Worm (Caenorhabditis elegans) whole organism, young adult: ENCODE measurements around the gene mlt-3.
A peak's percentile ranks its signal among the peaks of the same experiment; 100 is the strongest.

Experiments used
- B0035.1 ChIP-seq: sonication (generic microtip); optimal IDR thresholded peaks from 2 replicates; lab custom pipeline; 2016; ENCODE audit warnings: missing genetic modification characterization, mild to moderate bottlenecking, missing compliant biosample characterization, missing genotype, missing genetic modification reagents
- F22D6.2 ChIP-seq: sonication (generic microtip); optimal IDR thresholded peaks from 2 replicates; lab custom pipeline; 2016; ENCODE audit warnings: mild to moderate bottlenecking, missing genetic modification characterization, missing compliant biosample characterization
- F23B12.7 ChIP-seq: sonication (generic microtip); optimal IDR thresholded peaks from 2 replicates; lab custom pipeline; 2017; ENCODE audit warnings: missing genetic modification characterization, mild to moderate bottlenecking, missing compliant biosample characterization, antibody characterized with exemption, moderate library complexity; ENCODE audit not compliant: insufficient read depth
- F33H1.4 ChIP-seq: fragments of 200-800 bp; sonication (Bioruptor generic); IDR thresholded peaks from 2 replicates; pipeline ENCODE4 v1.3.6; 2022; ENCODE audit warnings: missing genetic modification reagents, missing genetic modification characterization, missing compliant biosample characterization
- F39B2.1 ChIP-seq: fragments of 200-800 bp; sonication (Bioruptor generic); IDR thresholded peaks from 2 replicates; pipeline ENCODE4 v1.3.6; 2022; ENCODE audit warnings: missing genetic modification reagents, missing genetic modification characterization, missing compliant biosample characterization
- F49E8.2 ChIP-seq: sonication (generic microtip); optimal IDR thresholded peaks from 3 replicates; lab custom pipeline; 2017; ENCODE audit warnings: missing genetic modification characterization, mild to moderate bottlenecking, missing compliant biosample characterization, antibody characterized with exemption, moderate library complexity; ENCODE audit not compliant: insufficient read depth
- F52B5.7 ChIP-seq: sonication (generic microtip); optimal IDR thresholded peaks from 2 replicates; lab custom pipeline; 2016; ENCODE audit warnings: mild to moderate bottlenecking, missing genetic modification characterization, missing compliant biosample characterization
- F57C9.4 ChIP-seq: sonication (generic microtip); optimal IDR thresholded peaks from 2 replicates; lab custom pipeline; 2017; ENCODE audit warnings: mild to moderate bottlenecking, missing genetic modification characterization, missing compliant biosample characterization
- K12H6.12 ChIP-seq: fragments of 200-800 bp; sonication (Bioruptor generic); optimal IDR thresholded peaks from 2 replicates; lab custom pipeline; 2018; ENCODE audit warnings: mild to moderate bottlenecking, missing genetic modification characterization, missing compliant biosample characterization
- Y53G8AR.9 ChIP-seq: fragments of 200-800 bp; sonication (Bioruptor generic); conservative IDR thresholded peaks from 2 replicates; pipeline ENCODE4 v1.3.6; 2022; ENCODE audit warnings: missing genetic modification reagents, missing genetic modification characterization, missing compliant biosample characterization
- Y79H2A.3 ChIP-seq: fragments of 200-800 bp; sonication (Bioruptor generic); conservative IDR thresholded peaks from 2 replicates; pipeline ENCODE4 v1.3.6; 2022; ENCODE audit warnings: missing genetic modification reagents, missing genetic modification characterization, missing compliant biosample characterization
- Y95B8A.8 ChIP-seq: fragments of 200-800 bp; sonication (Bioruptor generic); IDR thresholded peaks from 2 replicates; pipeline ENCODE4 v1.3.6; 2022; ENCODE audit warnings: missing genetic modification reagents, missing genetic modification characterization, missing compliant biosample characterization
- akir-1 ChIP-seq: fragments of 200-800 bp; sonication (Bioruptor generic); optimal IDR thresholded peaks from 2 replicates; lab custom pipeline; 2018; ENCODE audit warnings: mild to moderate bottlenecking, missing genetic modification characterization, moderate library complexity, missing compliant biosample characterization
- attf-5 ChIP-seq: fragments of 200-800 bp; sonication (Bioruptor generic); optimal IDR thresholded peaks from 2 replicates; lab custom pipeline; 2018; ENCODE audit warnings: mild to moderate bottlenecking, missing genetic modification characterization, missing compliant biosample characterization
- bed-1 ChIP-seq: fragments of 200-800 bp; sonication (Bioruptor generic); IDR thresholded peaks from 2 replicates; pipeline ENCODE4 v1.3.6; 2022; ENCODE audit warnings: missing genetic modification reagents, missing genetic modification characterization, missing compliant biosample characterization
- bed-2 ChIP-seq: fragments of 200-800 bp; sonication (Bioruptor generic); IDR thresholded peaks from 2 replicates; pipeline ENCODE4 v1.3.6; 2022; ENCODE audit warnings: missing genetic modification reagents, missing genetic modification characterization, missing compliant biosample characterization
- ceh-100 ChIP-seq: fragments of 200-800 bp; sonication (Bioruptor generic); IDR thresholded peaks from 2 replicates; pipeline ENCODE4 v1.3.6; 2022; ENCODE audit warnings: missing genetic modification reagents, missing genetic modification characterization, missing compliant biosample characterization
- ceh-27 ChIP-seq: fragments of 200-800 bp; sonication (Bioruptor generic); optimal IDR thresholded peaks from 2 replicates; lab custom pipeline; 2018; ENCODE audit warnings: mild to moderate bottlenecking, missing genetic modification characterization, moderate library complexity, missing compliant biosample characterization
- ceh-40 ChIP-seq: fragments of 200-800 bp; sonication (Bioruptor generic); IDR thresholded peaks from 2 replicates; pipeline ENCODE4 v1.3.6; 2022; ENCODE audit warnings: missing genetic modification characterization, missing compliant biosample characterization
- ceh-58 ChIP-seq: fragments of 200-800 bp; sonication (Bioruptor generic); IDR thresholded peaks from 2 replicates; pipeline ENCODE4 v1.3.6; 2022; ENCODE audit warnings: missing genetic modification characterization, missing compliant biosample characterization
- egl-18 ChIP-seq: fragments of 200-800 bp; sonication (Bioruptor generic); IDR thresholded peaks from 2 replicates; pipeline ENCODE4 v1.3.6; 2022; ENCODE audit warnings: missing genetic modification reagents, missing genetic modification characterization, missing compliant biosample characterization
- egl-44 ChIP-seq: fragments of 200-800 bp; sonication (Bioruptor generic); IDR thresholded peaks from 2 replicates; pipeline ENCODE4 v1.3.6; 2022; ENCODE audit warnings: missing genetic modification reagents, missing genetic modification characterization, missing compliant biosample characterization
- him-1 ChIP-seq: sonication (generic microtip); optimal IDR thresholded peaks from 2 replicates; lab custom pipeline; 2016; ENCODE audit warnings: missing genotype, missing genetic modification reagents, missing genetic modification characterization, missing compliant biosample characterization
- hlh-26 ChIP-seq: fragments of 200-800 bp; sonication (Bioruptor generic); conservative IDR thresholded peaks from 2 replicates; pipeline ENCODE4 v1.3.6; 2022; ENCODE audit warnings: missing genetic modification reagents, missing genetic modification characterization, missing compliant biosample characterization
- hmg-1.2 ChIP-seq: fragments of 200-800 bp; sonication (Bioruptor generic); IDR thresholded peaks from 2 replicates; pipeline ENCODE4 v1.3.6; 2022; ENCODE audit warnings: missing genetic modification reagents, missing genetic modification characterization, missing compliant biosample characterization
- hrde-1 ChIP-seq: sonication (generic microtip); optimal IDR thresholded peaks from 2 replicates; lab custom pipeline; 2016; ENCODE audit warnings: missing genetic modification characterization, mild to moderate bottlenecking, missing compliant biosample characterization, moderate library complexity, missing genotype, missing genetic modification reagents, borderline replicate concordance
- lin-35 ChIP-seq, 3 experiments: fragments of 150-350 bp in 2 of 3; sonication (generic microtip) in 1 of 3; optimal IDR thresholded peaks; 2 replicates each; lab custom pipeline; 2014 to 2018; ENCODE audit warnings: missing biosample characterization in 3 of 3, missing genetic modification characterization in 3 of 3, missing genetic modification reagents in 3 of 3
- lin-40 ChIP-seq: sonication (generic microtip); optimal IDR thresholded peaks from 2 replicates; lab custom pipeline; 2016; ENCODE audit warnings: missing genetic modification characterization, mild to moderate bottlenecking, missing compliant biosample characterization, missing genotype, missing genetic modification reagents
- lin-54 ChIP-seq: fragments of 200-800 bp; sonication (Bioruptor generic); optimal IDR thresholded peaks from 2 replicates; lab custom pipeline; 2018; ENCODE audit warnings: mild to moderate bottlenecking, missing genetic modification characterization, missing compliant biosample characterization
- lsl-1 ChIP-seq: fragments of 200-800 bp; sonication (Bioruptor generic); optimal IDR thresholded peaks from 2 replicates; lab custom pipeline; 2018; ENCODE audit warnings: mild to moderate bottlenecking, missing genetic modification characterization, moderate library complexity, missing compliant biosample characterization
- madf-8 ChIP-seq: fragments of 200-800 bp; sonication (Bioruptor generic); conservative IDR thresholded peaks from 2 replicates; pipeline ENCODE4 v1.3.6; 2022; ENCODE audit warnings: missing genetic modification reagents, missing genetic modification characterization, missing compliant biosample characterization
- mel-28 ChIP-seq: sonication (generic microtip); optimal IDR thresholded peaks from 2 replicates; lab custom pipeline; 2016; ENCODE audit warnings: borderline replicate concordance, mild to moderate bottlenecking, missing genetic modification characterization, missing compliant biosample characterization
- nhr-179 ChIP-seq: sonication (generic microtip); optimal IDR thresholded peaks from 2 replicates; lab custom pipeline; 2016; ENCODE audit warnings: mild to moderate bottlenecking, missing genetic modification characterization, missing compliant biosample characterization
- nhr-90 ChIP-seq: sonication (generic microtip); optimal IDR thresholded peaks from 2 replicates; lab custom pipeline; 2016; ENCODE audit warnings: missing genotype, mild to moderate bottlenecking, missing genetic modification characterization, missing compliant biosample characterization
- pbrm-1 ChIP-seq: fragments of 200-800 bp; sonication (Bioruptor generic); IDR thresholded peaks from 2 replicates; pipeline ENCODE4 v1.3.6; 2022; ENCODE audit warnings: missing genetic modification reagents, missing genetic modification characterization, missing compliant biosample characterization
- rec-8 ChIP-seq, 2 experiments: sonication (generic microtip); optimal IDR thresholded peaks; 2 replicates each; lab custom pipeline; 2016; ENCODE audit warnings: mild to moderate bottlenecking in 2 of 2, missing genetic modification characterization in 2 of 2, missing genetic modification reagents in 2 of 2, missing genotype in 2 of 2, missing biosample characterization in 1 of 2, missing compliant biosample characterization in 1 of 2, moderate library complexity in 1 of 2
- sea-2 ChIP-seq: fragments of 200-800 bp; sonication (Bioruptor generic); IDR thresholded peaks from 2 replicates; pipeline ENCODE4 v1.3.6; 2022; ENCODE audit warnings: missing genetic modification characterization, missing compliant biosample characterization
- snpc-1.1 ChIP-seq: sonication (generic microtip); optimal IDR thresholded peaks from 2 replicates; lab custom pipeline; 2017; ENCODE audit warnings: missing genetic modification characterization, mild to moderate bottlenecking, missing compliant biosample characterization, antibody characterized with exemption, moderate library complexity, missing genotype, missing genetic modification reagents; ENCODE audit not compliant: insufficient read depth
- snpc-3.4 ChIP-seq: sonication (generic microtip); optimal IDR thresholded peaks from 2 replicates; lab custom pipeline; 2017; ENCODE audit warnings: missing genetic modification characterization, mild to moderate bottlenecking, missing compliant biosample characterization, antibody characterized with exemption, moderate library complexity, missing genotype, missing genetic modification reagents
- snpc-4 ChIP-seq, 5 experiments: fragments of 150-350 bp in 1 of 5; sonication (generic microtip) in 4 of 5; optimal IDR thresholded peaks; 2 replicates each; lab custom pipeline; 2014 to 2018; ENCODE audit warnings: missing genetic modification characterization in 5 of 5, missing biosample characterization in 3 of 5, antibody characterized with exemption in 2 of 5, mild to moderate bottlenecking in 2 of 5, missing compliant biosample characterization in 2 of 5, missing genotype in 2 of 5, moderate library complexity in 2 of 5, missing genetic modification reagents in 1 of 5
- sptf-2 ChIP-seq: fragments of 200-800 bp; sonication (Bioruptor generic); optimal IDR thresholded peaks from 2 replicates; lab custom pipeline; 2018; ENCODE audit warnings: mild to moderate bottlenecking, missing genetic modification characterization, missing compliant biosample characterization
- unc-62 ChIP-seq: fragments of 150-350 bp; optimal IDR thresholded peaks from 2 replicates; lab custom pipeline; 2014; ENCODE audit warnings: missing biosample characterization, missing genetic modification reagents, missing genetic modification characterization
- zim-3 ChIP-seq: sonication (generic microtip); optimal IDR thresholded peaks from 2 replicates; lab custom pipeline; 2017; ENCODE audit warnings: mild to moderate bottlenecking, missing genetic modification characterization, moderate library complexity, missing compliant biosample characterization
- ztf-22 ChIP-seq: fragments of 200-800 bp; sonication (Bioruptor generic); optimal IDR thresholded peaks from 2 replicates; lab custom pipeline; 2018; ENCODE audit warnings: mild to moderate bottlenecking, missing genetic modification characterization, moderate library complexity, missing compliant biosample characterization
- ztf-3 ChIP-seq: fragments of 200-800 bp; sonication (Bioruptor generic); optimal IDR thresholded peaks from 2 replicates; lab custom pipeline; 2018; ENCODE audit warnings: mild to moderate bottlenecking, missing genetic modification characterization, missing compliant biosample characterization

Gene mlt-3

DNA sequence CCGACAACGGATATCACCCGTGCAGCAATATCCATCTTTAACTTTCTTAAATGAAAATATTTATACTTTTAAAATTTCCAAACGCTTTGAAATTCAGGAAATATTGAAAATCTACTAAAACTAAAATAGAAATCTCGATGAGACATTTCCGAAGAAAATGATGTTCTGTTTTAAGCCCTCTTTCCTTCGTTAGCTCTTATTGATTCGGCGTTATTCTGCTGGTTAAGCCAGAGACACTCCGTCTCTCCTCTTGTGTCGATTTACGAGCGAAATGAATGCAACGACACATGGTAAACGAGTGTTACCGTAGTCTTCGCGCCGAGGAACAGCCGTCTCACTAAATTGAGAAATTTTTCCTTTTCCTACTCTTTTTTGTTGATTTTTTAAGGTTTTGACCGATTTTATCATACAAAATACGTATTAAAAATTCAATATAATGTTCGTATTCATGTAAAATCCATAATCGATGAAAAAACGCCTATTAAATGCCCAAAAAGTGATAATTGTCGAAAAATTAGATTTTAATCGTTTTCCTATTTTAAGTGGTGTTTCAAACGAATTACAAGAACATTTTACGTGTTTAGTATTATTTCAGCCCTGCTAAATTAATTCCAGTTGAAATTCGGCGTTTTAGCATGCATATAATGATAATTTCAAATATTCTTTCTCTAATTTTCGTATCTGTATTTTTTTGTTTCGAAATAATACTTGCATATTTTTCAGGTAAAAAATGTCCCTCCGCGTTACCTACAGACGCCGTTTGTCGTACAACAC, 41.5 kb upstream of the mlt-3 start, which contains the start of the genes ppm-1.H and rpl-34:
Gene ppm-1.H, minus strand, starts transcription at position 51 of the 774 bp plus-strand sequence.
Gene rpl-34, plus strand, starts transcription at position 724 of the 774 bp plus-strand sequence.
- no peak for TF ChIP-seq him-1 (tag; lab: Kevin White, UChicago)
- TF ChIP-seq unc-62 (GFP tag; lab: Kevin White, UChicago), result no peak
- no peak for TF ChIP-seq F52B5.7 (tag; lab: Kevin White, UChicago)
- TF ChIP-seq Y79H2A.3, result no peak
- peak; percentile 59 for TF ChIP-seq snpc-3.4 (tag; lab: Kevin White, UChicago)
- TF ChIP-seq madf-8 (GFP tag; lab: Robert Waterston, UW), result no peak
- TF ChIP-seq attf-5 (GFP tag; lab: Kevin White, UChicago), result peak; percentile 43
- TF ChIP-seq Y53G8AR.9, result no peak
- peak; percentile 64 for TF ChIP-seq F23B12.7 (tag; lab: Kevin White, UChicago)
- no peak for TF ChIP-seq F22D6.2 (tag; lab: Kevin White, UChicago)
- TF ChIP-seq ceh-58 (GFP tag; lab: Robert Waterston, UW), result no peak
- TF ChIP-seq F33H1.4 (GFP tag; lab: Robert Waterston, UW), result peak; percentile 74
- TF ChIP-seq F39B2.1 (GFP tag; lab: Robert Waterston, UW), result no peak
- no peak for TF ChIP-seq zim-3 (tag; lab: Kevin White, UChicago)
- TF ChIP-seq sptf-2 (GFP tag; lab: Kevin White, UChicago), result no peak
- no peak for TF ChIP-seq ztf-3 (GFP tag; lab: Kevin White, UChicago)
- peak; percentile 8 for TF ChIP-seq ceh-27 (GFP tag; lab: Kevin White, UChicago)
- TF ChIP-seq Y95B8A.8, result no peak
- TF ChIP-seq ceh-100 (GFP tag; lab: Robert Waterston, UW), result no peak
- no peak for TF ChIP-seq snpc-1.1 (tag; lab: Kevin White, UChicago)
- no peak for TF ChIP-seq sea-2
- no peak for TF ChIP-seq K12H6.12
- no peak for TF ChIP-seq lin-40
- TF ChIP-seq hlh-26 (GFP tag; lab: Robert Waterston, UW), result no peak
- no peak for TF ChIP-seq snpc-4 (GFP tag; optimal IDR thresholded peaks at IDR 0.05; lab: Kevin White, UChicago)
- peak in 3 of 4 experiments; percentile 7 to 48 (median 29) for TF ChIP-seq snpc-4 (tag; optimal IDR thresholded peaks at IDR 0.05; lab: Kevin White, UChicago)
- TF ChIP-seq lsl-1, result peak; percentile 76
- no peak for TF ChIP-seq hrde-1
- no peak for TF ChIP-seq egl-18
- no peak for TF ChIP-seq akir-1 (GFP tag; lab: Kevin White, UChicago)
- TF ChIP-seq lin-54, result no peak
- TF ChIP-seq B0035.1 (tag; lab: Kevin White, UChicago), result no peak
- no peak for TF ChIP-seq pbrm-1 (GFP tag; lab: Robert Waterston, UW)
- no peak for TF ChIP-seq F57C9.4 (tag; lab: Kevin White, UChicago)
- peak; percentile 8 for TF ChIP-seq F49E8.2
- TF ChIP-seq ceh-40, result no peak
- TF ChIP-seq lin-35 (GFP tag; optimal IDR thresholded peaks at IDR 0.05; lab: Kevin White, UChicago), result peak in 1 of 3 experiments; percentile 46
- no peak for TF ChIP-seq ztf-22
- TF ChIP-seq mel-28 (tag; lab: Kevin White, UChicago), result no peak
- TF ChIP-seq rec-8 (tag; optimal IDR thresholded peaks at IDR 0.05; lab: Kevin White, UChicago), result no peak
- peak; percentile 10; the same call in 1 of the 2 replicates for TF ChIP-seq hmg-1.2 (GFP tag; lab: Robert Waterston, UW)
- TF ChIP-seq bed-2, result no peak
- TF ChIP-seq egl-44 (GFP tag; lab: Robert Waterston, UW), result no peak
- TF ChIP-seq bed-1 (GFP tag; lab: Robert Waterston, UW), result no peak
- no peak for TF ChIP-seq nhr-179 (tag; lab: Kevin White, UChicago)
- no peak for TF ChIP-seq nhr-90 (tag; lab: Kevin White, UChicago)
